Worm (Caenorhabditis elegans): ENCODE results near the gene C54C6.7.

The C54C6.7 gene

DNA sequence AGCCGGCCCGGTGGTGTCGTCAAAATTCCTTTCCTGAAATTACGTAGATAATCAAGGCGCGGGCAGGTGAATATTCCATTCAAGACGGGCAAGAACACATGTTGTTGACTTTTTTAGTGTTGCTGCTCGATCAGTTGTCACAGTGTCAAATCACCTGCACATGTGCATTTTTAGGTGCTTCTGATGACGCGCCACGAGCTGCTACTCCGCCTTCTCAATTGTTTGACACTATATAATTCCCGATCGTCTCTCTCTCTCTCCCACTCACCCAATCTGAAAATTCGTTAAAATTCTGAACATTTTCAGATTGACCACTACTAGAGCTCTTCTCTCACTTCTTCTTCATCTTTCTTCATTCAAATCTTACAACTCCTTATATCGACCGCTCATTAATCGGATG is 27.1 kb upstream of the C54C6.7 start, which contains the start of gene nhr-6 (continued):
- TF ChIP-seq nhr-48 (tag; optimal IDR thresholded peaks at IDR 0.05) (no peak), nhr-10 (tag; optimal IDR thresholded peaks at IDR 0.05) (no peak), R02D3.7 (tag; optimal IDR thresholded peaks at IDR 0.05) (no peak), nhr-111 (GFP tag; optimal IDR thresholded peaks at IDR 0.05) (no peak)

- TF ChIP-seq nhr-25 (tag; optimal IDR thresholded peaks at IDR 0.05; ENCODE audit: borderline replicate concordance, insufficient read depth) (no peak), nhr-6 (tag; optimal IDR thresholded peaks at IDR 0.05) (peak; percentile 22), pqm-1 (tag; optimal IDR thresholded peaks at IDR 0.05) (peak; percentile 39), hlh-11 (tag; optimal IDR thresholded peaks at IDR 0.05) (peak; percentile 60), lsy-2 (tag; optimal IDR thresholded peaks at IDR 0.05) (no peak), unc-62 (GFP tag; optimal IDR thresholded peaks at IDR 0.05 in 1 of 2) (peak in 1 of 2 experiments; percentile 55), unc-62 (tag; optimal IDR thresholded peaks at IDR 0.05) (no peak), dmd-6 (GFP tag; IDR thresholded peaks at IDR 0.05) (peak; percentile 77; the same call in 1 of the 2 replicates), nhr-28 (tag; optimal IDR thresholded peaks at IDR 0.05) (peak; percentile 26), nhr-48 (tag; optimal IDR thresholded peaks at IDR 0.05) (peak; percentile 1), ZK546.5 (tag; optimal IDR thresholded peaks at IDR 0.05) (no peak)
Measured at ce11 chrIII:3571371-3571902, 25.2 kb upstream of the C54C6.7 start.

DNA sequence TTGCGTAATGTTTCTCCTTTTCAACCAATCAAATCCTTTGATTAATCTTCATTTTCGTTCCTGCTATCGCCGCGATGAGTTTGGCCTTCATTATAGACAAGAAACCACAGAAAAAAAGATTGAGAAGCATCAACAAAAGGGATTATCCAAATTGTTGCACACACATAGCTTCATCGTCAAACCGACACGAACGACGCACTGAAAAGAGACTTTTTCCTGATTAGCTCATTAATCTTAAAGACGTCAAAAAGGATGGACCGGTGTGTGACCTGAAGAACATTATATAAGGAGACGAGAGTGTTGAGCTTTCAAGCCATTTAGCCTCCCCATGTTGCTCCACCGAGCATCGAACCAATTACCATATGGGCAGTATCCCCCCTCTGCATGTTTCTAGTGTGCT is 23.5 kb upstream of the C54C6.7 start:
- TF ChIP-seq snpc-4 (tag; optimal IDR thresholded peaks at IDR 0.05) (no peak), aha-1 (tag) (peak; percentile 92)

ce11 chrIII:3566785-3567184 is 20.6 kb upstream of the C54C6.7 start:
- TF ChIP-seq spr-1 (tag; optimal IDR thresholded peaks at IDR 0.05) (no peak), ceh-44 (GFP tag; IDR thresholded peaks at IDR 0.05) (no peak), set-16 (GFP tag; IDR thresholded peaks at IDR 0.05) (peak; percentile 86)

DNA sequence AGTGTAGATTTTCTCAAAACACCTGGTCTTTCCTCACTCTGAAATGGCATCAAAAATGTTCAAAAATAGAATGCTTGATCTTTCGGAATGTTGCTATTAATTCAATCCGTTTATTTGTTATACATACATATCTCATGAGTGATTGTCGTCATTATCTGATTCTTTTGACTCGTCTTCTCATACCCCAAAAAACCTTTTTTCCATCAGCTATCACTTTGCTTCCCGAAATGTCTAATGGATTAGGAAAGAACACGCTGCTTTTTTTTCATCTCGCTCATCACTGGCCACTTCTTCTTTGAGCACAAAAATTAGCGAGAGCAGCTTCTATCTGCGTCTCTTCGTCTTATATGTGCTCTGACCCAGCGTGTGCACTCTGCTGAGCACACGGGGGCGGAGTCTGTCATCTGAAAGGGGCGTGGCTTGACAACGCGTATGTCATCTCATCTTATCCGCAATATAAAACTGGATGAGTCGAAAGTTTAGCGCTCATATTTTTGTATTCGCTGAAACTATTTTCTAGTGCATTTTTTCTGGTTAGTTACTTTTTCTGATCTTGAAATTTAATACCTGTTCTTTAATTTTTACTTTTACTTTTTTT is 18.6 kb upstream of the C54C6.7 start:
- TF ChIP-seq aha-1 (tag): peak; percentile 58
- TF ChIP-seq nhr-48 (tag; optimal IDR thresholded peaks at IDR 0.05): no peak

- TF ChIP-seq aha-1 (tag) (peak; percentile 72), snpc-1.2 (GFP tag; IDR thresholded peaks at IDR 0.05) (no peak), unc-62 (GFP tag; optimal IDR thresholded peaks at IDR 0.05 in 1 of 2) (peak in 1 of 2 experiments; percentile 65), unc-62 (tag; optimal IDR thresholded peaks at IDR 0.05) (no peak)
Measured at ce11 chrIII:3562276-3562675, 16.1 kb upstream of the C54C6.7 start.

ce11 chrIII:3560235-3560634 is 14.0 kb upstream of the C54C6.7 start:
- peak in 1 of 2 experiments; percentile 31 for TF ChIP-seq lsy-2 (tag; optimal IDR thresholded peaks at IDR 0.05)
- peak in 1 of 2 experiments; percentile 13 for TF ChIP-seq mdl-1 (tag; optimal IDR thresholded peaks at IDR 0.05)
- TF ChIP-seq nhr-111 (GFP tag; optimal IDR thresholded peaks at IDR 0.05): no peak

DNA sequence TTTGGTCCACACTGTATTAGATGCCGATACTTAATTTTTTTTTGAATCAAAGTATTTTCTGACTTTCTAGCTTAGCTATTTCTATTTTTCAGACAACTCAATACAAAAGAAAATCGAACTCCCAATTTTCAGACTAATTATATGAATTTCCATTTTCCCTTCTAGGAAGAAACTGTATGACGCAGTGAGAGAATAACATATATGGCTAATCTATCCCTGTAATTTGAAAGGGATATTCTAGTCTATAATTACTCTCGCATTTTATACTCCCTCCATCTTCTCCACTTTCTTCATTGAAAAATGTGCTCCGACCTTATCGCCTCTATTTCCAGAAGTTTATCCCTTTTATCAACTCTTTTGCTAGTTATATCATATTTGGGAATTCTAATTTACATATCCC is 7.1 kb upstream of the C54C6.7 start, which contains the start of gene C54C6.4:
Gene C54C6.4 (plus strand): TSS at position 301 of the 400 bp plus-strand sequence.
- TF ChIP-seq php-3 (GFP tag; IDR thresholded peaks at IDR 0.05): no peak
- TF ChIP-seq D1046.2 (GFP tag; IDR thresholded peaks at IDR 0.05): no peak
- no peak for TF ChIP-seq dmd-9 (GFP tag; IDR thresholded peaks at IDR 0.05)
- TF ChIP-seq zip-11 (GFP tag; IDR thresholded peaks at IDR 0.05): no peak
- TF ChIP-seq T20F7.1 (GFP tag; optimal IDR thresholded peaks at IDR 0.05): no peak
- no peak for TF ChIP-seq mxl-2 (GFP tag; conservative IDR thresholded peaks at IDR 0.05)
- no peak for TF ChIP-seq gei-8 (GFP tag; optimal IDR thresholded peaks at IDR 0.05)
- no peak for TF ChIP-seq unc-62 (GFP tag; optimal IDR thresholded peaks at IDR 0.05 in 1 of 2)
- no peak for TF ChIP-seq unc-62 (tag; optimal IDR thresholded peaks at IDR 0.05)
- no peak for TF ChIP-seq zip-2 (tag; optimal IDR thresholded peaks at IDR 0.05)
- TF ChIP-seq lin-29 (GFP tag; IDR thresholded peaks at IDR 0.05): no peak
- TF ChIP-seq fos-1 (tag; optimal IDR thresholded peaks at IDR 0.05): no peak
- TF ChIP-seq ctbp-1 (GFP tag; IDR thresholded peaks at IDR 0.05): no peak

All from whole organism, L4 larva.